Fruit fly (Drosophila melanogaster) whole organism, embryonic: ENCODE measurements around the gene Tbc1d22.
A peak's percentile ranks its signal among the peaks of the same experiment; 100 is the strongest.

Experiments used
- Atf6 ChIP-seq: fragments of 200-800 bp; sonication (Bioruptor generic); IDR thresholded peaks from 2 replicates; pipeline ENCODE4 v1.3.6; 2022; ENCODE audit warnings: missing biosample characterization, missing genetic modification characterization
- B-H1 ChIP-seq: fragments of 200-800 bp; sonication (Bioruptor generic); IDR thresholded peaks from 3 replicates; pipeline ENCODE4 v1.3.6; 2022; ENCODE audit warnings: missing biosample characterization, missing genetic modification characterization
- BEAF-32 ChIP-seq: fragments of 200-800 bp; sonication (Bioruptor generic); optimal IDR thresholded peaks from 3 replicates; lab custom pipeline; 2017; ENCODE audit warnings: missing biosample characterization, missing genetic modification characterization, mild to moderate bottlenecking, moderate library complexity, missing genetic modification reagents
- Bgb ChIP-seq: fragments of 200-800 bp; sonication (Bioruptor generic); IDR thresholded peaks from 2 replicates; pipeline ENCODE4 v1.3.6; 2022; ENCODE audit warnings: missing biosample characterization, missing genetic modification characterization; ENCODE audit not compliant: partially characterized antibody
- Blimp-1 ChIP-seq: fragments of 200-800 bp; sonication (Bioruptor generic); optimal IDR thresholded peaks from 3 replicates; lab custom pipeline; 2018; ENCODE audit warnings: missing biosample characterization, missing genetic modification characterization, mild to moderate bottlenecking, moderate library complexity, missing genetic modification reagents
- C15 ChIP-seq: fragments of 200-800 bp; sonication (Bioruptor generic); IDR thresholded peaks from 3 replicates; pipeline ENCODE4 v1.3.6; 2022; ENCODE audit warnings: missing biosample characterization, missing genetic modification characterization
- CG10543 ChIP-seq: fragments of 200-800 bp; sonication (Bioruptor generic); optimal IDR thresholded peaks from 3 replicates; lab custom pipeline; 2017; ENCODE audit warnings: missing biosample characterization, mild to moderate bottlenecking, missing genetic modification characterization, moderate library complexity
- CG11696 ChIP-seq: fragments of 200-800 bp; sonication (Bioruptor generic); IDR thresholded peaks from 2 replicates; pipeline ENCODE4 v1.3.6; 2022; ENCODE audit warnings: missing biosample characterization, missing genetic modification characterization
- CG12942 ChIP-seq: fragments of 200-800 bp; sonication (Bioruptor generic); optimal IDR thresholded peaks from 3 replicates; lab custom pipeline; 2016; ENCODE audit warnings: missing biosample characterization, missing genetic modification characterization
- CG13123 ChIP-seq: fragments of 200-800 bp; sonication (Bioruptor generic); optimal IDR thresholded peaks from 2 replicates; lab custom pipeline; 2016; ENCODE audit warnings: missing biosample characterization, missing genetic modification characterization
- CG14667 ChIP-seq: fragments of 200-800 bp; sonication (Bioruptor generic); IDR thresholded peaks from 2 replicates; pipeline ENCODE4 v1.3.6; 2022; ENCODE audit warnings: missing biosample characterization, missing genetic modification characterization
- CG15269 ChIP-seq: fragments of 200-800 bp; sonication (Bioruptor generic); optimal IDR thresholded peaks from 2 replicates; lab custom pipeline; 2018; ENCODE audit warnings: missing biosample characterization, mild to moderate bottlenecking, missing genetic modification characterization, moderate library complexity
- CG15514 ChIP-seq: fragments of 200-800 bp; sonication (Bioruptor generic); optimal IDR thresholded peaks from 3 replicates; lab custom pipeline; 2017; ENCODE audit warnings: missing biosample characterization, missing genetic modification characterization, mild to moderate bottlenecking, moderate library complexity, missing genetic modification reagents
- CG1602 ChIP-seq: fragments of 200-800 bp; sonication (Bioruptor generic); optimal IDR thresholded peaks from 3 replicates; lab custom pipeline; 2016; ENCODE audit warnings: missing biosample characterization, missing genetic modification characterization
- CG16863 ChIP-seq: fragments of 200-800 bp; sonication (Bioruptor generic); optimal IDR thresholded peaks from 3 replicates; lab custom pipeline; 2016; ENCODE audit warnings: missing biosample characterization, missing genetic modification characterization
- CG17359 ChIP-seq: fragments of 200-800 bp; sonication (Bioruptor generic); optimal IDR thresholded peaks from 3 replicates; lab custom pipeline; 2018; ENCODE audit warnings: missing biosample characterization, mild to moderate bottlenecking, missing genetic modification characterization, moderate library complexity
- CG18262 ChIP-seq: fragments of 200-800 bp; optimal IDR thresholded peaks from 3 replicates; lab custom pipeline; 2019; ENCODE audit warnings: missing biosample characterization, mild to moderate bottlenecking, missing genetic modification characterization, moderate library complexity
- CG2120 ChIP-seq: fragments of 200-800 bp; sonication (Bioruptor generic); optimal IDR thresholded peaks from 3 replicates; lab custom pipeline; 2016; ENCODE audit warnings: missing biosample characterization, missing genetic modification characterization
- CG3065 ChIP-seq: fragments of 200-800 bp; sonication (Bioruptor generic); optimal IDR thresholded peaks from 2 replicates; lab custom pipeline; 2016; ENCODE audit warnings: missing biosample characterization, missing genetic modification characterization
- CG31441 ChIP-seq: fragments of 200-800 bp; sonication (Bioruptor generic); IDR thresholded peaks from 2 replicates; pipeline ENCODE4 v1.3.6; 2022; ENCODE audit warnings: missing biosample characterization, missing genetic modification characterization
- CG4282 ChIP-seq: fragments of 200-800 bp; sonication (Bioruptor generic); optimal IDR thresholded peaks from 2 replicates; lab custom pipeline; 2016; ENCODE audit warnings: missing biosample characterization, missing genetic modification characterization
- CG4404 ChIP-seq: fragments of 200-800 bp; sonication (Bioruptor generic); IDR thresholded peaks from 2 replicates; pipeline ENCODE4 v1.3.6; 2022; ENCODE audit warnings: missing biosample characterization, missing genetic modification characterization
- CTCF ChIP-seq: fragments of 200-800 bp; sonication (Bioruptor generic); optimal IDR thresholded peaks from 2 replicates; lab custom pipeline; 2017; ENCODE audit warnings: missing biosample characterization, mild to moderate bottlenecking, missing genetic modification characterization, moderate library complexity
- CrebB ChIP-seq: fragments of 200-800 bp; sonication (Bioruptor generic); optimal IDR thresholded peaks from 3 replicates; lab custom pipeline; 2018; ENCODE audit warnings: missing biosample characterization, mild to moderate bottlenecking, missing genetic modification characterization
- Doc2 ChIP-seq: fragments of 200-800 bp; sonication (Bioruptor generic); IDR thresholded peaks from 2 replicates; pipeline ENCODE4 v1.3.6; 2022; ENCODE audit warnings: missing biosample characterization, missing genetic modification characterization
- HLH3B ChIP-seq: fragments of 200-800 bp; sonication (Bioruptor generic); IDR thresholded peaks from 2 replicates; pipeline ENCODE4 v1.3.6; 2022; ENCODE audit warnings: missing biosample characterization, missing genetic modification characterization
- Hr51 ChIP-seq, 2 experiments: fragments of 200-800 bp; sonication (Bioruptor generic); optimal IDR thresholded peaks; 2 replicates in 1 of 2; 3 replicates in 1 of 2; lab custom pipeline; 2016 to 2018; ENCODE audit warnings: missing biosample characterization in 2 of 2, missing genetic modification characterization in 2 of 2, mild to moderate bottlenecking in 1 of 2, moderate library complexity in 1 of 2
- Hsf ChIP-seq: fragments of 200-800 bp; sonication (Bioruptor generic); optimal IDR thresholded peaks from 3 replicates; lab custom pipeline; 2016; ENCODE audit warnings: missing biosample characterization, missing genetic modification characterization
- Lim3 ChIP-seq: fragments of 200-800 bp; sonication (Bioruptor generic); IDR thresholded peaks from 2 replicates; pipeline ENCODE4 v1.3.6; 2022; ENCODE audit warnings: missing biosample characterization, missing genetic modification characterization
- MTF-1 ChIP-seq: fragments of 200-800 bp; sonication (Bioruptor generic); optimal IDR thresholded peaks from 2 replicates; lab custom pipeline; 2018; ENCODE audit warnings: missing biosample characterization, mild to moderate bottlenecking, missing genetic modification characterization, borderline replicate concordance
- Neu2 ChIP-seq: fragments of 200-800 bp; sonication (Bioruptor generic); optimal IDR thresholded peaks from 3 replicates; lab custom pipeline; 2016; ENCODE audit warnings: missing biosample characterization, missing genetic modification characterization, borderline replicate concordance
- Nf-YB ChIP-seq: fragments of 200-800 bp; sonication (Bioruptor generic); optimal IDR thresholded peaks from 3 replicates; lab custom pipeline; 2019; ENCODE audit warnings: missing biosample characterization, mild to moderate bottlenecking, missing genetic modification characterization, moderate library complexity
- Spps ChIP-seq: fragments of 200-800 bp; sonication (Bioruptor generic); optimal IDR thresholded peaks from 2 replicates; lab custom pipeline; 2018; ENCODE audit warnings: missing biosample characterization, mild to moderate bottlenecking, missing genetic modification characterization
- al ChIP-seq: fragments of 200-800 bp; sonication (Bioruptor generic); IDR thresholded peaks from 2 replicates; pipeline ENCODE4 v1.3.6; 2022; ENCODE audit warnings: missing biosample characterization, missing genetic modification characterization
- ato ChIP-seq: fragments of 200-800 bp; sonication (Bioruptor generic); IDR thresholded peaks from 2 replicates; pipeline ENCODE4 v1.3.6; 2022; ENCODE audit warnings: missing biosample characterization, missing genetic modification characterization; ENCODE audit not compliant: partially characterized antibody
- chm ChIP-seq: fragments of 200-800 bp; sonication (Bioruptor generic); IDR thresholded peaks from 2 replicates; pipeline ENCODE4 v1.3.6; 2022; ENCODE audit warnings: missing biosample characterization, missing genetic modification characterization
- dpn ChIP-seq, 2 experiments: fragments of 200-800 bp; sonication (Bioruptor generic); optimal IDR thresholded peaks; 3 replicates each; lab custom pipeline; 2016; ENCODE audit warnings: missing biosample characterization in 2 of 2, missing genetic modification characterization in 2 of 2
- fd64A ChIP-seq: fragments of 200-800 bp; sonication (Bioruptor generic); optimal IDR thresholded peaks from 3 replicates; lab custom pipeline; 2018; ENCODE audit warnings: missing biosample characterization, mild to moderate bottlenecking, missing genetic modification characterization
- gro ChIP-seq: fragments of 200-800 bp; sonication (Bioruptor generic); optimal IDR thresholded peaks from 2 replicates; lab custom pipeline; 2016; ENCODE audit warnings: missing biosample characterization, missing genetic modification characterization
- hbn ChIP-seq: fragments of 200-800 bp; sonication (Bioruptor generic); IDR thresholded peaks from 2 replicates; pipeline ENCODE4 v1.3.6; 2022; ENCODE audit warnings: missing biosample characterization, missing genetic modification characterization; ENCODE audit not compliant: partially characterized antibody
- kni ChIP-seq: fragments of 200-800 bp; sonication (Bioruptor generic); optimal IDR thresholded peaks from 3 replicates; lab custom pipeline; 2017; ENCODE audit warnings: mild to moderate bottlenecking, missing biosample characterization, missing genetic modification reagents, missing genetic modification characterization
- p53 ChIP-seq: fragments of 200-800 bp; sonication (Bioruptor generic); optimal IDR thresholded peaks from 2 replicates; lab custom pipeline; 2016; ENCODE audit warnings: missing biosample characterization, missing genetic modification characterization
- slou ChIP-seq: fragments of 200-800 bp; sonication (Bioruptor generic); optimal IDR thresholded peaks from 3 replicates; lab custom pipeline; 2016; ENCODE audit warnings: missing biosample characterization, missing genetic modification characterization
- so ChIP-seq: fragments of 200-800 bp; sonication (Bioruptor generic); IDR thresholded peaks from 3 replicates; pipeline ENCODE4 v1.3.6; 2022; ENCODE audit warnings: missing biosample characterization, missing genetic modification characterization
- sob ChIP-seq: fragments of 200-800 bp; sonication (Bioruptor generic); IDR thresholded peaks from 2 replicates; pipeline ENCODE4 v1.3.6; 2022; ENCODE audit warnings: missing biosample characterization, missing genetic modification characterization
- sug ChIP-seq: fragments of 200-800 bp; optimal IDR thresholded peaks from 2 replicates; lab custom pipeline; 2019; ENCODE audit warnings: missing biosample characterization, mild to moderate bottlenecking, missing genetic modification characterization, moderate library complexity
- tin ChIP-seq: fragments of 200-800 bp; sonication (Bioruptor generic); optimal IDR thresholded peaks from 3 replicates; lab custom pipeline; 2016; ENCODE audit warnings: missing biosample characterization, missing genetic modification characterization
- ttk ChIP-seq: fragments of 200-800 bp; sonication (Bioruptor generic); IDR thresholded peaks from 2 replicates; pipeline ENCODE4 v2.1.2; 2022; ENCODE audit warnings: missing biosample characterization, missing genetic modification characterization
- vvl ChIP-seq: fragments of 200-800 bp; sonication (Bioruptor generic); IDR thresholded peaks from 2 replicates; pipeline ENCODE4 v1.3.6; 2022; ENCODE audit warnings: missing biosample characterization, missing genetic modification characterization
- zf30C ChIP-seq: fragments of 200-800 bp; sonication (Bioruptor generic); optimal IDR thresholded peaks from 3 replicates; lab custom pipeline; 2018; ENCODE audit warnings: missing biosample characterization, mild to moderate bottlenecking, missing genetic modification characterization

Gene Tbc1d22

dm6 chr3R:21112742-21113465 lies 10.9 kb downstream of the Tbc1d22 start (continued):
- TF ChIP-seq slou (peak; percentile 74), zf30C (GFP tag; lab: Kevin White, UChicago) (peak; percentile 88), Blimp-1 (GFP tag; lab: Kevin White, UChicago) (peak; percentile 82), CTCF (peak; percentile 28), CG2120 (GFP tag; lab: Kevin White, UChicago) (peak; percentile 93), kni (peak; percentile 67), CG10543 (no peak), Hsf (GFP tag; lab: Kevin White, UChicago) (peak; percentile 91), CG15269 (peak; percentile 91), fd64A (peak; percentile 88), HLH3B (GFP tag; lab: Robert Waterston, UW) (peak; percentile 87), al (GFP tag; lab: Robert Waterston, UW) (peak; percentile 73), Atf6 (GFP tag; lab: Robert Waterston, UW) (peak; percentile 89), CG13123 (GFP tag; lab: Kevin White, UChicago) (peak; percentile 80), Neu2 (GFP tag; lab: Kevin White, UChicago) (peak; percentile 27), Doc2 (no peak), ttk (GFP tag; lab: Robert Waterston, UW) (peak; percentile 75), Nf-YB (peak; percentile 70), chm (peak; percentile 89), CG15514 (GFP tag; lab: Kevin White, UChicago) (peak; percentile 60), CG11696 (GFP tag; lab: Robert Waterston, UW) (peak; percentile 56), hbn (GFP tag; lab: Robert Waterston, UW) (no peak), gro (GFP tag; lab: Kevin White, UChicago) (peak; percentile 94), CG18262 (tag; lab: Kevin White, UChicago) (peak; percentile 89), CG16863 (GFP tag; lab: Kevin White, UChicago) (peak; percentile 87), CG1602 (GFP tag; lab: Kevin White, UChicago) (peak; percentile 75), CG31441 (GFP tag; lab: Robert Waterston, UW) (peak; percentile 87), Lim3 (GFP tag; lab: Robert Waterston, UW) (0 out of 2 replicates have a peak, but pooled peaks have one; percentile 19), so (GFP tag; lab: Robert Waterston, UW) (peak; percentile 83), ato (GFP tag; lab: Robert Waterston, UW) (no peak), B-H1 (GFP tag; lab: Robert Waterston, UW) (peak; percentile 86), tin (GFP tag; lab: Kevin White, UChicago) (peak; percentile 81), sob (GFP tag; lab: Robert Waterston, UW) (peak; percentile 89), CrebB (tag; lab: Kevin White, UChicago) (peak; percentile 86), MTF-1 (GFP tag; lab: Kevin White, UChicago) (peak; percentile 89), Hr51 (GFP tag; optimal IDR thresholded peaks at IDR 0.05; lab: Kevin White, UChicago) (peak; percentile 89 to 91), CG17359 (peak; percentile 89), CG4404 (peak; percentile 61), sug (tag; lab: Kevin White, UChicago) (peak; percentile 61), BEAF-32 (no peak), CG3065 (GFP tag; lab: Kevin White, UChicago) (peak; percentile 78), vvl (peak; percentile 93), Bgb (GFP tag; lab: Robert Waterston, UW) (no peak), p53 (GFP tag; lab: Kevin White, UChicago) (peak; percentile 46), CG14667 (peak; percentile 73), CG12942 (peak; percentile 89), Spps (tag; lab: Kevin White, UChicago) (peak; percentile 82), dpn (GFP tag; optimal IDR thresholded peaks at IDR 0.05; lab: Kevin White, UChicago) (peak; percentile 90), C15 (GFP tag; lab: Robert Waterston, UW) (0 out of 3 replicates have a peak, but pooled peaks have one; percentile 50), CG4282 (GFP tag; lab: Kevin White, UChicago) (peak; percentile 83)
